Fruit fly (Drosophila melanogaster): Measurements from ENCODE around the gene CG5160.

Gene CG5160

dm6 chr2L:7398528-7398927 is at the start of gene CG5160:
TSS of gene CG5160 (minus strand) at chr2L:7398750.
- no peak for TF ChIP-seq Clk (GFP tag; optimal IDR thresholded peaks at IDR 0.05)
- no peak for TF ChIP-seq pad (GFP tag; optimal IDR thresholded peaks at IDR 0.05)
- no peak for TF ChIP-seq Mnt (GFP tag; optimal IDR thresholded peaks at IDR 0.05)
- no peak for TF ChIP-seq Hr96 (GFP tag; optimal IDR thresholded peaks at IDR 0.05)
- no peak for TF ChIP-seq bab1 (GFP tag; optimal IDR thresholded peaks at IDR 0.05)
- no peak for TF ChIP-seq ovo (GFP tag; optimal IDR thresholded peaks at IDR 0.05)
- TF ChIP-seq Crg-1 (GFP tag; optimal IDR thresholded peaks at IDR 0.05) = no peak

- TF ChIP-seq kay (GFP tag; ENCODE audit: borderline replicate concordance) (peak; percentile 56), toe (GFP tag; optimal IDR thresholded peaks at IDR 0.05) (no peak)
These were observed 49.3 kb upstream of the CG5160 start for dm6 chr2L:7447820-7448219.

dm6 chr2L:7442929-7443328 is 44.4 kb upstream of the CG5160 start:
- TF ChIP-seq cic (GFP tag; optimal IDR thresholded peaks at IDR 0.05) (no peak), tj (GFP tag; optimal IDR thresholded peaks at IDR 0.05) (no peak), pad (GFP tag; optimal IDR thresholded peaks at IDR 0.05) (no peak), CG14711 (tag; optimal IDR thresholded peaks at IDR 0.05) (no peak), Mnt (GFP tag; optimal IDR thresholded peaks at IDR 0.05) (no peak), CG33017 (tag; optimal IDR thresholded peaks at IDR 0.05) (no peak), toe (GFP tag; optimal IDR thresholded peaks at IDR 0.05) (no peak), CG7045 (GFP tag; optimal IDR thresholded peaks at IDR 0.05) (no peak), CG11617 (GFP tag; optimal IDR thresholded peaks at IDR 0.05) (no peak), Hr96 (GFP tag; optimal IDR thresholded peaks at IDR 0.05) (no peak), CG5204 (GFP tag; optimal IDR thresholded peaks at IDR 0.05) (no peak), Clk (GFP tag; optimal IDR thresholded peaks at IDR 0.05) (no peak), bab1 (GFP tag; optimal IDR thresholded peaks at IDR 0.05) (no peak), CG12768 (GFP tag; optimal IDR thresholded peaks at IDR 0.05) (no peak), kay (GFP tag; ENCODE audit: borderline replicate concordance) (no peak)

dm6 chr2L:7442106-7442505 is 43.6 kb upstream of the CG5160 start:
- TF ChIP-seq CG7045 (GFP tag; optimal IDR thresholded peaks at IDR 0.05) (no peak), ovo (GFP tag; optimal IDR thresholded peaks at IDR 0.05) (no peak), CG5204 (GFP tag; optimal IDR thresholded peaks at IDR 0.05) (no peak), bab1 (GFP tag; optimal IDR thresholded peaks at IDR 0.05) (no peak), Clk (GFP tag; optimal IDR thresholded peaks at IDR 0.05) (no peak), cic (GFP tag; optimal IDR thresholded peaks at IDR 0.05) (no peak), kay (GFP tag; ENCODE audit: borderline replicate concordance) (no peak), tj (GFP tag; optimal IDR thresholded peaks at IDR 0.05) (no peak), CG11617 (GFP tag; optimal IDR thresholded peaks at IDR 0.05) (no peak), cnc (optimal IDR thresholded peaks at IDR 0.05) (no peak), CG33017 (tag; optimal IDR thresholded peaks at IDR 0.05) (no peak), Hr96 (GFP tag; optimal IDR thresholded peaks at IDR 0.05) (no peak), CG7101 (tag; optimal IDR thresholded peaks at IDR 0.05) (no peak), CG1620 (GFP tag; optimal IDR thresholded peaks at IDR 0.05) (no peak), pad (GFP tag; optimal IDR thresholded peaks at IDR 0.05) (no peak), Mnt (GFP tag; optimal IDR thresholded peaks at IDR 0.05) (no peak)

dm6 chr2L:7440458-7441018 is 42.0 kb upstream of the CG5160 start:
- TF ChIP-seq CG11617 (GFP tag; optimal IDR thresholded peaks at IDR 0.05) = no peak
- TF ChIP-seq tj (GFP tag; optimal IDR thresholded peaks at IDR 0.05) = no peak
- TF ChIP-seq cnc (optimal IDR thresholded peaks at IDR 0.05) = peak in 1 of 2 experiments; percentile 13
- TF ChIP-seq CG33017 (tag; optimal IDR thresholded peaks at IDR 0.05) = no peak
- TF ChIP-seq CG7045 (GFP tag; optimal IDR thresholded peaks at IDR 0.05) = no peak
- peak; percentile 5 for TF ChIP-seq CG12768 (GFP tag; optimal IDR thresholded peaks at IDR 0.05)
- TF ChIP-seq cic (GFP tag; optimal IDR thresholded peaks at IDR 0.05) = peak; percentile 25
- peak; percentile 69 for TF ChIP-seq kay (GFP tag; ENCODE audit: borderline replicate concordance)

dm6 chr2L:7438505-7438904 is 40.0 kb upstream of the CG5160 start:
- TF ChIP-seq CG12768 (GFP tag; optimal IDR thresholded peaks at IDR 0.05) (no peak), bab1 (GFP tag; optimal IDR thresholded peaks at IDR 0.05) (peak; percentile 9), Mnt (GFP tag; optimal IDR thresholded peaks at IDR 0.05) (no peak), CG33017 (tag; optimal IDR thresholded peaks at IDR 0.05) (peak; percentile 36), tj (GFP tag; optimal IDR thresholded peaks at IDR 0.05) (peak; percentile 19), CG7101 (tag; optimal IDR thresholded peaks at IDR 0.05) (peak; percentile 2)

DNA sequence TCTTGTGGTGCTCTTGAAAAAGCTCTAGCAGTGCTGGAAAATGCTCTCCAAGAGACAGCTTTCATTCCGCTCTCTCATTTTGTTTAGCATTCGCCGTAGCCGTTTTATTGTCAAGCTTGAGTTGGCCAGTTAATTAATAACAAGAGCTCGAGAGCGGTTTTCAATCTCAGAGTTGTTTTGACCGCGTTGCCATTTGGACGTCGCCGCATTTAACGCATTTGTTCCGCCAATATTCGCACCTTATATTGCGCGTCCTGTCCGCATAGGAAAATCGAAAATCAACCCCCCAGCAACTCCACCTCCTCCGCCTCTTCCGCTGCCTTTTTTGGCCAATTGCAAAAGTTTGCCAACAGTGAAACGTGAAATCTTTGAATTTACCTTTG is 38.8 kb upstream of the CG5160 start, which contains the start of gene CG5973:
TSS of gene CG5973 (plus strand) at position 168 of the 383 bp plus-strand sequence.
- TF ChIP-seq Hr96 (GFP tag; optimal IDR thresholded peaks at IDR 0.05) (no peak), ovo (GFP tag; optimal IDR thresholded peaks at IDR 0.05) (no peak), kay (GFP tag; ENCODE audit: borderline replicate concordance) (no peak), CG5204 (GFP tag; optimal IDR thresholded peaks at IDR 0.05) (no peak), CG14711 (tag; optimal IDR thresholded peaks at IDR 0.05) (no peak)
